Worm (Caenorhabditis elegans) whole organism, midembryonic: Measurements from ENCODE around the gene kqt-3.

Experiments used
- T22C8.4 ChIP-seq: fragments of 200-800 bp; sonication (Bioruptor generic); IDR thresholded peaks from 2 replicates; pipeline ENCODE4 v1.3.6; 2022; ENCODE audit warnings: missing genetic modification characterization, missing compliant biosample characterization
- cog-1 ChIP-seq: sonication (generic microtip); optimal IDR thresholded peaks from 2 replicates; lab custom pipeline; 2016; ENCODE audit warnings: missing genetic modification characterization, missing compliant biosample characterization
- flt-1 ChIP-seq: fragments of 200-800 bp; sonication (Bioruptor generic); IDR thresholded peaks from 2 replicates; pipeline ENCODE4 v1.3.6; 2022; ENCODE audit warnings: missing genetic modification characterization, missing compliant biosample characterization
- klf-2 ChIP-seq: fragments of 200-800 bp; sonication (Bioruptor generic); conservative IDR thresholded peaks from 2 replicates; pipeline ENCODE4 v1.3.6; 2022; ENCODE audit warnings: missing genetic modification reagents, missing genetic modification characterization, missing compliant biosample characterization
- med-1 ChIP-seq: sonication (generic microtip); optimal IDR thresholded peaks from 2 replicates; lab custom pipeline; 2017; ENCODE audit warnings: missing genetic modification characterization, mild to moderate bottlenecking, missing compliant biosample characterization, antibody characterized with exemption, missing genetic modification reagents; ENCODE audit not compliant: insufficient read depth
- ref-1 ChIP-seq: fragments of 200-800 bp; sonication (Bioruptor generic); conservative IDR thresholded peaks from 2 replicates; pipeline ENCODE4 v1.3.6; 2022; ENCODE audit warnings: missing genetic modification reagents, missing genetic modification characterization, missing compliant biosample characterization
- tab-1 ChIP-seq: fragments of 200-800 bp; sonication (Bioruptor generic); IDR thresholded peaks from 2 replicates; pipeline ENCODE4 v1.3.6; 2022; ENCODE audit warnings: missing genetic modification characterization, missing compliant biosample characterization
- ztf-23 ChIP-seq: fragments of 200-800 bp; sonication (Bioruptor generic); IDR thresholded peaks from 2 replicates; pipeline ENCODE4 v1.3.6; 2022; ENCODE audit warnings: missing genetic modification reagents, missing genetic modification characterization, missing compliant biosample characterization
- ztf-29 ChIP-seq: fragments of 200-800 bp; sonication (Bioruptor generic); IDR thresholded peaks from 2 replicates; pipeline ENCODE4 v1.3.6; 2022; ENCODE audit warnings: missing genetic modification reagents, missing genetic modification characterization, missing compliant biosample characterization

Gene kqt-3

DNA sequence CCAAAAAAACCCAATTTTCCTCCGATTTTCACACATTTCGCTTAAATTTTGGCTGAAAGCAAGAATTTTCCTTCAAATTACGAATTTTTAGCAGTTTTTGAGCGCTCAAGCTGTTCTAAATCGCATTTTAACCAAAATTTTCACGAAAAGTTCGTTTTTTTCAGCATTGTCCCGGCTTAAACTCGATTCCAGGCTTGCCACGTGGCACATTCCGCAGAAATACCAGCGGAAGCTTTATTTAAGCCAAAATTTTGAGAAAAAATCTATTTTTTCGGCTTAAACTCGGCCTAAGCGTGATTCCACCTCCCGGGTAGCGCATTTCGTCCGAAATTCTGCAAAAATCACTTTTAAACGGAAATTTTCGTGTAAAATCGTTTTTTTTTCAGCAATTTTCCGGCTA lies 27.7 kb downstream of the kqt-3 start:
- TF ChIP-seq flt-1 (GFP tag; lab: Robert Waterston, UW) (no peak), klf-2 (no peak), ztf-29 (GFP tag; lab: Robert Waterston, UW) (no peak), med-1 (no peak), ztf-23 (GFP tag; lab: Robert Waterston, UW) (no peak), ref-1 (no peak), T22C8.4 (GFP tag; lab: Robert Waterston, UW) (no peak), tab-1 (no peak), cog-1 (tag; lab: Kevin White, UChicago) (no peak)

DNA sequence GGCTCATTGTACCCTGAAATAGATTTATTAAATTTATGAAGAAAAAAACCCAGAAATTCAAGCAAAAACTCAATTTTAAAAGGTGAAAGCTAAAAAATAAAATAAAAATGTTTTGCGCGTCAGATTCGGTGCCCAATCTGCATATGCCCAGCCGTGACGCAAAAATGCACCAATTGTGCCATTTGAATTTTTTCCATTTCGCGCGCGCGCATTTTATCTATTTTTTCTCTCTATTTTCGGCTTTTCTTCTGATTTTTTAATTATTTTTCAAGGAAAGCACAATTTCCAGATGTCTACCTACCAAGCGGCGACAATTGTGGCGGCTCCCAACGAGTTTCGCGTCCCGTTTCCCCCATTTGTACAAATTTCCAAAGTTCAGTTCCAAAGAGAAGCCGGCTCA lies 29.7 kb downstream of the kqt-3 start, which contains the start of the genes Y54G9A.7 and bub-3:
Gene Y54G9A.7, minus strand, starts transcription at position 7 of the 400 bp plus-strand sequence.
Gene bub-3, plus strand, starts transcription at position 270 of the 400 bp plus-strand sequence.
- TF ChIP-seq med-1 (no peak), ztf-23 (GFP tag; lab: Robert Waterston, UW) (no peak), cog-1 (tag; lab: Kevin White, UChicago) (no peak), flt-1 (GFP tag; lab: Robert Waterston, UW) (no peak), klf-2 (no peak), ref-1 (no peak), ztf-29 (GFP tag; lab: Robert Waterston, UW) (no peak), tab-1 (no peak), T22C8.4 (GFP tag; lab: Robert Waterston, UW) (no peak)

ce11 chrII:13729416-13729815 lies 33.3 kb downstream of the kqt-3 start, which contains the start of gene Y54G9A.9:
TSS of gene Y54G9A.9 (plus strand) at chrII:13729716.
- TF ChIP-seq ztf-23 (GFP tag; lab: Robert Waterston, UW) (no peak), ref-1 (no peak), med-1 (no peak), flt-1 (GFP tag; lab: Robert Waterston, UW) (no peak), tab-1 (no peak), ztf-29 (GFP tag; lab: Robert Waterston, UW) (no peak), klf-2 (no peak), T22C8.4 (GFP tag; lab: Robert Waterston, UW) (no peak), cog-1 (tag; lab: Kevin White, UChicago) (no peak)

ce11 chrII:13732146-13732545 lies 36.1 kb downstream of the kqt-3 start:
- no peak for TF ChIP-seq T22C8.4 (GFP tag; lab: Robert Waterston, UW)
- no peak for TF ChIP-seq tab-1
- TF ChIP-seq ztf-23 (GFP tag; lab: Robert Waterston, UW) = no peak
- TF ChIP-seq klf-2 = no peak
- TF ChIP-seq med-1 = no peak
- TF ChIP-seq ref-1 = no peak
- TF ChIP-seq ztf-29 (GFP tag; lab: Robert Waterston, UW) = no peak
- TF ChIP-seq cog-1 (tag; lab: Kevin White, UChicago) = no peak
- no peak for TF ChIP-seq flt-1 (GFP tag; lab: Robert Waterston, UW)

DNA sequence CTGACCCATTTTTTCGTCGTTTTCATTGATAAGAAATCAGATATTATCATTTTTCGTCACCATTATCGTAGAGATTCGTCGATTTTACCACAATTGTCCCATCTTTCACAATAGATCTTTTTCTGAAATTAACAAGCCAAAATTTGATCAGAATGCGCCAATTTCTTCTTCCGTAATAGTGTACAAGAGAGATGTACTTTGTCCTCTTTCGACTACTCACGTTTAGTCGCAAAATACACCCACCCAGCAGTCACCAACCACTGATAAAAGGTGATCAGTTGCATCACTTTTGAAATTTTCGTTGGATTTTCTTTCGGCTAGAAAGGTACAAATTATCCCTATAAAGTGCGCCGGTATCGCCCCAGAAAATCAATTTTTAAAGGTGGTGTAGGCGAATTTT lies 36.5 kb downstream of the kqt-3 start:
- TF ChIP-seq tab-1 = no peak
- TF ChIP-seq ref-1 = no peak
- no peak for TF ChIP-seq flt-1 (GFP tag; lab: Robert Waterston, UW)
- TF ChIP-seq med-1 = no peak
- TF ChIP-seq ztf-29 (GFP tag; lab: Robert Waterston, UW) = no peak
- TF ChIP-seq T22C8.4 (GFP tag; lab: Robert Waterston, UW) = no peak
- TF ChIP-seq ztf-23 (GFP tag; lab: Robert Waterston, UW) = no peak
- TF ChIP-seq cog-1 (tag; lab: Kevin White, UChicago) = no peak
- TF ChIP-seq klf-2 = no peak

DNA sequence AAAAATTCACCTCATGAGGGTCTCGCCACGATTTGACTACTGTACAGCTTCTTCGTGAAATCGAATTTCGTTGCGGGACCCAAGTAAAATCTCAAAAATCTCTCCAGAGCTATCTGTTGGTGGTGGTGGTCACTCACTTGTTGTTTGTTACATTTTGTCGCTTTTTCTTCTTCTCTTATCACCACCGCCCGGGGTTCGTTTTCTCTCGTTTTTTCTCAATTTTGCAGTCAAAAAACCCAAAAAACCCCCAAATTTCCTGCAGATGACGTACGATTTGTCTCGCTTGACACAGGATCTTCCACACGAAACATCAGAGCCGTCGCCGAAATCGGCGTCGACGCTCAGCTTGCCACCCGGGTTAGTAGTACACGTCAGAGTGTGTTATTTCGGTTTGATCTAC lies 40.0 kb downstream of the kqt-3 start, which contains the start of gene R06B9.5:
Gene R06B9.5, plus strand, starts transcription at position 232 of the 400 bp plus-strand sequence.
- TF ChIP-seq flt-1 (GFP tag; lab: Robert Waterston, UW) (no peak), cog-1 (tag; lab: Kevin White, UChicago) (no peak), ztf-29 (GFP tag; lab: Robert Waterston, UW) (no peak), med-1 (no peak), ztf-23 (GFP tag; lab: Robert Waterston, UW) (no peak), T22C8.4 (GFP tag; lab: Robert Waterston, UW) (no peak), klf-2 (no peak), tab-1 (no peak), ref-1 (no peak)

- TF ChIP-seq ztf-29 (GFP tag; lab: Robert Waterston, UW) = no peak
- TF ChIP-seq klf-2 = no peak
- TF ChIP-seq cog-1 (tag; lab: Kevin White, UChicago) = no peak
Measured at ce11 chrII:13736906-13737305, 40.8 kb downstream of the kqt-3 start.

ce11 chrII:13737751-13738525 lies 41.9 kb downstream of the kqt-3 start:
- TF ChIP-seq ztf-23 (GFP tag; lab: Robert Waterston, UW) (no peak), T22C8.4 (GFP tag; lab: Robert Waterston, UW) (no peak), ref-1 (no peak), tab-1 (no peak), ztf-29 (GFP tag; lab: Robert Waterston, UW) (no peak), flt-1 (GFP tag; lab: Robert Waterston, UW) (no peak), med-1 (no peak), klf-2 (no peak), cog-1 (tag; lab: Kevin White, UChicago) (no peak)

- no peak for TF ChIP-seq klf-2
- TF ChIP-seq tab-1 = no peak
- no peak for TF ChIP-seq ztf-23 (GFP tag; lab: Robert Waterston, UW)
- TF ChIP-seq T22C8.4 (GFP tag; lab: Robert Waterston, UW) = no peak
- TF ChIP-seq flt-1 (GFP tag; lab: Robert Waterston, UW) = no peak
- no peak for TF ChIP-seq ztf-29 (GFP tag; lab: Robert Waterston, UW)
- TF ChIP-seq ref-1 = no peak
- TF ChIP-seq cog-1 (tag; lab: Kevin White, UChicago) = no peak
- TF ChIP-seq med-1 = no peak
Measured at ce11 chrII:13739423-13739822, 43.3 kb downstream of the kqt-3 start.

- TF ChIP-seq tab-1 = no peak
- TF ChIP-seq med-1 = no peak
- TF ChIP-seq ref-1 = no peak
- TF ChIP-seq klf-2 = no peak
- no peak for TF ChIP-seq flt-1 (GFP tag; lab: Robert Waterston, UW)
- TF ChIP-seq ztf-23 (GFP tag; lab: Robert Waterston, UW) = no peak
- TF ChIP-seq T22C8.4 (GFP tag; lab: Robert Waterston, UW) = no peak
- no peak for TF ChIP-seq ztf-29 (GFP tag; lab: Robert Waterston, UW)
- no peak for TF ChIP-seq cog-1 (tag; lab: Kevin White, UChicago)
Measured at ce11 chrII:13741449-13741848, 45.4 kb downstream of the kqt-3 start, which contains the start of gene mig-14. TSS of gene mig-14 (plus strand) at chrII:13741738.
